Worm (Caenorhabditis elegans): Measurements from ENCODE around the gene C47E8.11.

ce11 chrV:14687106-14687964 is 1.1 kb upstream of the C47E8.11 start:
- no peak for TF ChIP-seq pqm-1 (tag; optimal IDR thresholded peaks at IDR 0.05)
- TF ChIP-seq sox-4 (tag; optimal IDR thresholded peaks at IDR 0.05) = no peak
- no peak for TF ChIP-seq nhr-11 (tag; optimal IDR thresholded peaks at IDR 0.05)
- no peak for TF ChIP-seq sox-2 (GFP tag; IDR thresholded peaks at IDR 0.05)

Measured in whole organism, late embryonic.